Fruit fly (Drosophila melanogaster) whole organism, embryonic: Measurements from ENCODE around the gene Srp9.

Source experiments
- CG17912 ChIP-seq: fragments of 200-800 bp; sonication (Bioruptor generic); optimal IDR thresholded peaks from 2 replicates; lab custom pipeline; 2018; ENCODE audit warnings: missing biosample characterization, mild to moderate bottlenecking, missing genetic modification characterization
- CG4730 ChIP-seq: fragments of 200-800 bp; sonication (Bioruptor generic); IDR thresholded peaks from 2 replicates; pipeline ENCODE4 v1.3.6; 2022; ENCODE audit warnings: missing biosample characterization, missing genetic modification characterization
- Scr ChIP-seq: fragments of 200-800 bp; sonication (Bioruptor generic); IDR thresholded peaks from 2 replicates; pipeline ENCODE4 v1.3.6; 2022; ENCODE audit warnings: missing biosample characterization, missing genetic modification characterization; ENCODE audit not compliant: partially characterized antibody
- Six4 ChIP-seq: fragments of 200-800 bp; sonication (Bioruptor generic); optimal IDR thresholded peaks from 2 replicates; lab custom pipeline; 2016; ENCODE audit warnings: missing biosample characterization, missing genetic modification characterization
- Vsx1 ChIP-seq: fragments of 200-800 bp; sonication (Bioruptor generic); optimal IDR thresholded peaks from 2 replicates; lab custom pipeline; 2017; ENCODE audit warnings: missing biosample characterization, mild to moderate bottlenecking, missing genetic modification characterization, missing genetic modification reagents
- corto ChIP-seq: fragments of 200-800 bp; sonication (Bioruptor generic); optimal IDR thresholded peaks from 2 replicates; lab custom pipeline; 2016; ENCODE audit warnings: missing biosample characterization, mild to moderate bottlenecking, missing genetic modification characterization, moderate library complexity
- gt ChIP-seq: fragments of 200-800 bp; sonication (Bioruptor generic); IDR thresholded peaks from 2 replicates; pipeline ENCODE4 v1.3.6; 2022; ENCODE audit warnings: missing biosample characterization, missing genetic modification characterization
- sr ChIP-seq: fragments of 200-800 bp; sonication (Bioruptor generic); IDR thresholded peaks from 3 replicates; pipeline ENCODE4 v1.3.6; 2022; ENCODE audit warnings: missing biosample characterization, missing genetic modification characterization

dm6 chr3L:7970442-7970841 is 34.3 kb downstream of the Srp9 start, which contains the start of gene RNaseX25:
- TF ChIP-seq gt (no peak), Scr (peak; percentile 91), CG4730 (GFP tag; lab: Robert Waterston, UW) (no peak), sr (no peak), CG17912 (GFP tag; lab: Kevin White, UChicago) (no peak), Vsx1 (GFP tag; lab: Kevin White, UChicago) (no peak), corto (GFP tag; lab: Kevin White, UChicago) (no peak), Six4 (GFP tag; lab: Kevin White, UChicago) (no peak)
